Worm (Caenorhabditis elegans): ENCODE measurements around the gene ZK512.1.

DNA sequence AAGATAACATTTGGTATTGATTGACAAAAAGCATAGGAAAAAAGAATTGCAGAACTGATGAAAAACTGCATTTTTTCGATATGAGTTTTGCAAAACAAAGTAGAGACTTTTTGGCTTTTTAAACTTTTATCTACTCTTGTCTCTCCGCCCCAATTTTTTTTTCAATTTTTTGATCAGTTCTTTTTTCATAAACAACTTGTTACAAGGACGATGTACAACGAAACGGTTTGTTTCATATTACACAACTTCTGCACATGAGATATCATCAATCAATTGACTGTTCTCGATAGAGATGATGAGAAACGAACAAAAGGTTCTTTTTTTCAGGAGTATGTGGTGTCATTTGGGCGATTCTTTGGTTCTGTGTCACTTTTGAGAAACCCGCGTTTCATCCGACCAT lies 23.9 kb downstream of the ZK512.1 start, which contains the start of gene ZK512.7:
- no peak for TF ChIP-seq let-607 (tag; optimal IDR thresholded peaks at IDR 0.05)
- TF ChIP-seq snpc-4 (GFP tag; optimal IDR thresholded peaks at IDR 0.05) = no peak
- no peak for TF ChIP-seq snpc-4 (tag; optimal IDR thresholded peaks at IDR 0.05)
- TF ChIP-seq ztf-22 (GFP tag; optimal IDR thresholded peaks at IDR 0.05) = no peak
- TF ChIP-seq him-1 (tag; optimal IDR thresholded peaks at IDR 0.05) = no peak
- no peak for TF ChIP-seq hsf-1 (GFP tag; IDR thresholded peaks at IDR 0.05)
- no peak for TF ChIP-seq ama-1 (optimal IDR thresholded peaks at IDR 0.05)
- TF ChIP-seq ama-1 (GFP tag; optimal IDR thresholded peaks at IDR 0.05) = no peak
- no peak for TF ChIP-seq somi-1 (GFP tag; optimal IDR thresholded peaks at IDR 0.05)
- no peak for TF ChIP-seq lin-40 (tag; optimal IDR thresholded peaks at IDR 0.05)
- no peak for TF ChIP-seq mxl-1 (tag; optimal IDR thresholded peaks at IDR 0.05)
- TF ChIP-seq T07F8.4 (tag; optimal IDR thresholded peaks at IDR 0.05) = no peak
- TF ChIP-seq Y95B8A.8 (GFP tag; IDR thresholded peaks at IDR 0.05) = no peak
- no peak for TF ChIP-seq snpc-1.1 (tag; optimal IDR thresholded peaks at IDR 0.05; ENCODE audit: insufficient read depth)
- no peak for TF ChIP-seq pha-4 (tag; optimal IDR thresholded peaks at IDR 0.05)
